In the genomic region with DNA sequence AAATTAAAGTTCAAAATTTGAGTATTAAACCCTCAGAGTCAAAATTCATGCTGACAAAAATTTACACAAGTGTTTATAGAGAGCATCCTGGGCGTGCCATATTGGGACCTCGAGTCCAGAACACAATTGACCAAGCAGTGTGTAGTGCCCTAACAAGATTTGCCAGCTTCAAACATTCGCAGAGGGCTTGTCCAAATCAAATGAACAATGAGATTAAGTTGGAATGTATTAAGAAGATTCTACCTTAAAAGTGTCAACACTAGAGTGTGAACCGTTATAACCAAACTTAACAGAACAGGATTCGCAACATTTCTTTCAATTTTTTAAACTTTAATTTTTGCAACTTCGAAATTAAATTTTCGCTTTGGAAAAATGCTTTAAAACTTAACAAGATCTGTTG, we compare ENCODE assay signal across 2 worm cellular contexts.
TF ChIP-seq lines count a peak whose summit lies in the region.

No protein-coding gene starts in this region.

TF ChIP-seq in whole organism, late embryonic, 69 proteins besides CTCF, POLR2A, EP300 and RAD21:
- TF ChIP-seq nhr-11 (tag; optimal IDR thresholded peaks at IDR 0.05; lab: Kevin White, UChicago) = no peak
- TF ChIP-seq unc-42 (tag; optimal IDR thresholded peaks at IDR 0.05; lab: Kevin White, UChicago) = peak; percentile 59

TF ChIP-seq in whole organism, mixed stage, embryonic, 35 proteins besides CTCF, POLR2A, EP300 and RAD21:
- TF ChIP-seq ces-1 (GFP tag; optimal IDR thresholded peaks at IDR 0.05; lab: Kevin White, UChicago) (peak; percentile 86), nhr-2 (tag; optimal IDR thresholded peaks at IDR 0.05; lab: Kevin White, UChicago) (no peak)
TF ChIP-seq in whole organism, mixed stage, embryonic: peak in this region for 1.
